Worm (Caenorhabditis elegans) whole organism, L1 larva: ENCODE measurements around the gene srh-71.

Experiments used
- C16A3.4 ChIP-seq: fragments of 150-350 bp; optimal IDR thresholded peaks from 2 replicates; lab custom pipeline; 2014; ENCODE audit warnings: missing biosample characterization, missing genetic modification characterization
- ama-1 ChIP-seq: fragments of 150-350 bp; optimal IDR thresholded peaks from 2 replicates; lab custom pipeline; 2014
- ceh-63 ChIP-seq: fragments of 200-800 bp; sonication (Bioruptor generic); optimal IDR thresholded peaks from 2 replicates; lab custom pipeline; 2018; ENCODE audit warnings: mild to moderate bottlenecking, missing genetic modification characterization, missing compliant biosample characterization
- ceh-90 ChIP-seq: sonication (generic microtip); optimal IDR thresholded peaks from 2 replicates; lab custom pipeline; 2016; ENCODE audit warnings: missing genetic modification characterization, missing compliant biosample characterization
- ces-1 ChIP-seq: fragments of 150-350 bp; optimal IDR thresholded peaks from 2 replicates; lab custom pipeline; 2014; ENCODE audit warnings: missing biosample characterization, missing genetic modification reagents, missing genetic modification characterization
- efl-1 ChIP-seq, 4 experiments: fragments of 150-350 bp; optimal IDR thresholded peaks in 3 of 4; peaks in 1 of 4; 1 replicate in 1 of 4; 2 replicates in 3 of 4; lab custom pipeline; 2014; ENCODE audit warnings: missing biosample characterization in 2 of 4, missing genetic modification characterization in 2 of 4, missing genetic modification reagents in 2 of 4
- elt-3 ChIP-seq, 6 experiments: fragments of 150-350 bp in 1 of 6; sonication (generic microtip); optimal IDR thresholded peaks; 2 replicates each; lab custom pipeline; 2017 to 2018; ENCODE audit warnings: missing biosample characterization in 6 of 6, missing genetic modification characterization in 6 of 6, inconsistent platforms in 1 of 6
- ets-5 ChIP-seq: fragments of 200-800 bp; sonication (Bioruptor generic); IDR thresholded peaks from 2 replicates; pipeline ENCODE4 v1.3.6; 2022; ENCODE audit warnings: missing genetic modification characterization, missing compliant biosample characterization
- fkh-4 ChIP-seq: sonication (generic microtip); optimal IDR thresholded peaks from 2 replicates; lab custom pipeline; 2016; ENCODE audit warnings: missing compliant biosample characterization, missing genetic modification characterization, borderline replicate concordance
- hlh-17 ChIP-seq: fragments of 200-800 bp; sonication (Bioruptor generic); optimal IDR thresholded peaks from 2 replicates; lab custom pipeline; 2018; ENCODE audit warnings: missing genetic modification characterization, mild to moderate bottlenecking, missing compliant biosample characterization, moderate library complexity, borderline replicate concordance
- hlh-4 ChIP-seq: sonication (generic microtip); optimal IDR thresholded peaks from 2 replicates; lab custom pipeline; 2016; ENCODE audit warnings: mild to moderate bottlenecking, missing genetic modification characterization, missing compliant biosample characterization
- irx-1 ChIP-seq: sonication (generic microtip); optimal IDR thresholded peaks from 2 replicates; lab custom pipeline; 2016; ENCODE audit warnings: missing genetic modification characterization, missing compliant biosample characterization
- isw-1 ChIP-seq: fragments of 200-800 bp; sonication (Bioruptor generic); IDR thresholded peaks from 2 replicates; pipeline ENCODE4 v1.3.6; 2022; ENCODE audit warnings: missing genetic modification characterization, missing compliant biosample characterization
- lin-13 ChIP-seq: fragments of 150-350 bp; optimal IDR thresholded peaks from 2 replicates; lab custom pipeline; 2014; ENCODE audit warnings: missing biosample characterization, missing genetic modification reagents, missing genetic modification characterization
- lsy-2 ChIP-seq, 2 experiments: fragments of 150-350 bp; optimal IDR thresholded peaks; 2 replicates each; lab custom pipeline; 2014; ENCODE audit warnings: missing biosample characterization in 2 of 2, missing genetic modification characterization in 2 of 2
- mab-9 ChIP-seq: fragments of 200-800 bp; sonication (Bioruptor generic); IDR thresholded peaks from 2 replicates; pipeline ENCODE4 v1.3.6; 2022; ENCODE audit warnings: missing genetic modification reagents, missing genetic modification characterization, missing compliant biosample characterization
- mdl-1 ChIP-seq, 2 experiments: fragments of 150-350 bp; optimal IDR thresholded peaks; 2 replicates each; lab custom pipeline; 2014 to 2017; ENCODE audit warnings: missing biosample characterization in 2 of 2, missing genetic modification characterization in 2 of 2, inconsistent platforms in 1 of 2
- mep-1 ChIP-seq: fragments of 150-350 bp; optimal IDR thresholded peaks from 2 replicates; lab custom pipeline; 2014; ENCODE audit warnings: missing biosample characterization, missing genetic modification characterization
- nhr-237 ChIP-seq: fragments of 150-350 bp; optimal IDR thresholded peaks from 2 replicates; lab custom pipeline; 2014; ENCODE audit warnings: missing biosample characterization, missing genetic modification characterization
- nhr-28 ChIP-seq: fragments of 150-350 bp; optimal IDR thresholded peaks from 2 replicates; lab custom pipeline; 2014; ENCODE audit warnings: missing biosample characterization, missing genetic modification characterization
- nhr-84 ChIP-seq: sonication (generic microtip); optimal IDR thresholded peaks from 2 replicates; lab custom pipeline; 2017; ENCODE audit warnings: missing biosample characterization, missing genetic modification characterization
- pag-3 ChIP-seq: sonication (generic microtip); optimal IDR thresholded peaks from 2 replicates; lab custom pipeline; 2017; ENCODE audit warnings: missing genetic modification characterization, mild to moderate bottlenecking, missing compliant biosample characterization, antibody characterized with exemption, borderline replicate concordance; ENCODE audit not compliant: insufficient read depth
- pqm-1 ChIP-seq: sonication (generic microtip); optimal IDR thresholded peaks from 3 replicates; lab custom pipeline; 2017; ENCODE audit warnings: missing biosample characterization, missing genetic modification characterization
- rnt-1 ChIP-seq: sonication (generic microtip); optimal IDR thresholded peaks from 2 replicates; lab custom pipeline; 2016; ENCODE audit warnings: mild to moderate bottlenecking, missing genetic modification characterization, moderate library complexity, missing compliant biosample characterization
- skn-1 ChIP-seq: fragments of 150-350 bp; optimal IDR thresholded peaks from 2 replicates; lab custom pipeline; 2014; ENCODE audit warnings: missing biosample characterization, missing genetic modification characterization
- snu-23 ChIP-seq: sonication (generic microtip); optimal IDR thresholded peaks from 2 replicates; lab custom pipeline; 2016; ENCODE audit warnings: missing genetic modification characterization, missing compliant biosample characterization
- sup-37 ChIP-seq: fragments of 200-800 bp; sonication (Bioruptor generic); optimal IDR thresholded peaks from 2 replicates; lab custom pipeline; 2018; ENCODE audit warnings: mild to moderate bottlenecking, missing genetic modification characterization, missing compliant biosample characterization
- swsn-7 ChIP-seq: sonication (generic microtip); optimal IDR thresholded peaks from 2 replicates; lab custom pipeline; 2016; ENCODE audit warnings: missing genetic modification characterization, missing compliant biosample characterization
- tbx-2 ChIP-seq: sonication (generic microtip); optimal IDR thresholded peaks from 2 replicates; lab custom pipeline; 2016; ENCODE audit warnings: missing genetic modification characterization, missing compliant biosample characterization
- unc-62 ChIP-seq: fragments of 150-350 bp; optimal IDR thresholded peaks from 2 replicates; lab custom pipeline; 2014; ENCODE audit warnings: missing biosample characterization, missing genetic modification reagents, missing genetic modification characterization
- unc-86 ChIP-seq: sonication (generic microtip); optimal IDR thresholded peaks from 2 replicates; lab custom pipeline; 2016; ENCODE audit warnings: missing genetic modification characterization, missing compliant biosample characterization
- unc-98 ChIP-seq: fragments of 200-800 bp; sonication (Bioruptor generic); IDR thresholded peaks from 2 replicates; pipeline ENCODE4 v1.3.6; 2022; ENCODE audit warnings: missing genetic modification characterization, missing compliant biosample characterization
- zag-1 ChIP-seq: fragments of 150-350 bp; optimal IDR thresholded peaks from 2 replicates; lab custom pipeline; 2014; ENCODE audit warnings: missing biosample characterization, missing genetic modification characterization
- ztf-11 ChIP-seq, 2 experiments: sonication (generic microtip); optimal IDR thresholded peaks; 2 replicates each; lab custom pipeline; 2016 to 2017; ENCODE audit warnings: missing genetic modification characterization in 2 of 2, missing biosample characterization in 1 of 2, missing compliant biosample characterization in 1 of 2

The srh-71 gene

DNA sequence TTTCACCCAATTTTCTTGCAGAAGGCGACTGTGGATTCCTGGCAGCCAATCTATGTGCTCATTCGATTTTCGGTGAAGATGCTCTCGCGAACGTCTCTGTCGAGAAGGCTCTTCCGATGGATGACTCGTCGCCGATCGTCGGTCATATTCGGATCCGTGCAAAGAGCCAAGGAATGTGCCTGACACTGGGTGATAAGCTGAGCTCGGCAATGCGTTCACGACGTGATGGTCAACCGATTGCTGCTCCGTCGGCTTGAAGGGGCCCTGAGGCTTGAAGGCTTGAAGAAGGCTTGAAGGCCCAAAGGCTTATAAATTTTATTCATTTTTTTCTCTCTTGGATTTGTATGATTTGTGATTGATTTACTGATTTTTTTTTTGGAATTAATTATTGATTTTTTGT, 36.2 kb upstream of the srh-71 start:
- TF ChIP-seq efl-1 (optimal IDR thresholded peaks at IDR 0.05; lab: Kevin White, UChicago) (no peak), efl-1 (GFP tag; optimal IDR thresholded peaks at IDR 0.05 in 1 of 2; lab: Kevin White, UChicago) (peak in 1 of 2 experiments; percentile 27), ets-5 (GFP tag; lab: Robert Waterston, UW) (no peak), skn-1 (no peak), elt-3 (tag; optimal IDR thresholded peaks at IDR 0.05; lab: Kevin White, UChicago) (no peak)

DNA sequence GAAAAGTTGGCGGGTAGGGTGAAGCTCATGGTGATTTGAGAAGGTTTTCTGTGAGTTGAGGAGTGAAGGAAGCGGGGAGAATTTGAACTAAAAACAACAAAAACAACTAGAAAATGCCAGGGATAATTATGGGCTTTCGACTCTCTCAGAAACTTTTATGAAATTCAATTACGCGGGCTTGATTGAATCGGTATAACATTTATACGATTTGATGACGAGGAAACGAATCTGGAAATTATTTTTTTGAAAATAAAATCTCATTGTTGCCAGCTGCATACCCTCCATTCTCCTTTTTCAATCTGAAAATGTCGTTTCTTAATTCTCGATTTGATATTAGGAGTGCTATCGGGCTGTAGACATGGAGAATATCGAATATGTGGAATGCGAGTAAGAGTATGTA, 32.0 kb upstream of the srh-71 start, which contains the start of gene srg-21:
srg-21 (minus strand) TSS at position 101 of the 400 bp plus-strand sequence.
- TF ChIP-seq C16A3.4 (tag; lab: Kevin White, UChicago) (no peak), efl-1 (optimal IDR thresholded peaks at IDR 0.05; lab: Kevin White, UChicago) (no peak), efl-1 (GFP tag; optimal IDR thresholded peaks at IDR 0.05 in 1 of 2; lab: Kevin White, UChicago) (peak in 1 of 2 experiments; percentile 4)
- TF ChIP-seq, all 84 proteins: peak for 1

DNA sequence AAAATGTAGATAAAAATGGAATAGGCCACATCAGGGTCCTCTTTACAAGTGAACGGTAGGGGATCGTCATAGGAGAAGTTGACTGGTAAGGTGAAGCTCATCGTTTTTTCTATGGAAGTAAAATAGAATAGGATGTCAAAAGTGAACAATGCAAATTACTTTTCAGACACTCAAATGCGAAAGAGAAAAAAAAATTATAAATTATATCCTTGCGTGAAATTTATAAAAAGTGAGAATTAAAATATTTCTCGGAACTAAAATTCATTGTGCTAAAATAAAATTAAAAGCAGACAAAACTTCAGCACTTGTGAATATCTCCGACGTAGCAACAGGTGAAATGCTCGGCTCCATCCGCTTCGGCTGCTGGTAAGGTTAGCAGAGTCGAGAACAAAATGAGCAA, 30.0 kb upstream of the srh-71 start, which contains the start of gene srg-22:
srg-22 (minus strand) TSS at position 101 of the 400 bp plus-strand sequence.
- TF ChIP-seq nhr-237 (tag; lab: Kevin White, UChicago) (no peak), hlh-4 (tag; lab: Kevin White, UChicago) (peak; percentile 7), unc-98 (GFP tag; lab: Robert Waterston, UW) (no peak), fkh-4 (tag; lab: Kevin White, UChicago) (no peak)

DNA sequence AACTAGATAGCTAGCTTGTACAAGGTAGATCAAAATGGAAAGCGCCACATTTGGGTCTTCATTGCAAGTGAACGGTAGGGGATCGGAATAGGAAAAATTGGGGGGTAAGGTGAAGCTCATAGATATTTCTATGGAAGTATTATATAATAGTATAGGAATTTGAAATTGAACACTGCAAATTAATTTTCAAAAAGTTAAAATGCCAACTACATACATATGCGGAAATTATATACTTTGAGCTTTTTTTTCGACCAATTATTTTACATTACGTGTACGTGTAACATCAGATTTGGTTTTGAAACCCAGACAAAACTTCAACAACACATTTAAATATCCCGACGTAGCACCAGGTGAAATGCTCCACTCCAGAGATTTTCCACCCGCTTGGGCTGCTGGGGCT, 27.2 kb upstream of the srh-71 start, which contains the start of gene srg-23:
srg-23 (minus strand) TSS at position 101 of the 400 bp plus-strand sequence.
- TF ChIP-seq snu-23 (GFP tag; lab: Kevin White, UChicago) (no peak), unc-86 (tag; lab: Kevin White, UChicago) (no peak), sup-37 (GFP tag; lab: Kevin White, UChicago) (no peak), ceh-90 (tag; lab: Kevin White, UChicago) (no peak), isw-1 (GFP tag; lab: Robert Waterston, UW) (no peak), hlh-17 (GFP tag; lab: Kevin White, UChicago) (no peak), nhr-237 (tag; lab: Kevin White, UChicago) (no peak), skn-1 (no peak), pqm-1 (tag; lab: Kevin White, UChicago) (no peak), swsn-7 (tag; lab: Kevin White, UChicago) (no peak), nhr-84 (tag; lab: Kevin White, UChicago) (no peak), ama-1 (lab: Kevin White, UChicago) (no peak), efl-1 (optimal IDR thresholded peaks at IDR 0.05; lab: Kevin White, UChicago) (no peak), efl-1 (GFP tag; optimal IDR thresholded peaks at IDR 0.05 in 1 of 2; lab: Kevin White, UChicago) (no peak), ces-1 (GFP tag; lab: Kevin White, UChicago) (no peak), pag-3 (tag; lab: Kevin White, UChicago) (no peak)

DNA sequence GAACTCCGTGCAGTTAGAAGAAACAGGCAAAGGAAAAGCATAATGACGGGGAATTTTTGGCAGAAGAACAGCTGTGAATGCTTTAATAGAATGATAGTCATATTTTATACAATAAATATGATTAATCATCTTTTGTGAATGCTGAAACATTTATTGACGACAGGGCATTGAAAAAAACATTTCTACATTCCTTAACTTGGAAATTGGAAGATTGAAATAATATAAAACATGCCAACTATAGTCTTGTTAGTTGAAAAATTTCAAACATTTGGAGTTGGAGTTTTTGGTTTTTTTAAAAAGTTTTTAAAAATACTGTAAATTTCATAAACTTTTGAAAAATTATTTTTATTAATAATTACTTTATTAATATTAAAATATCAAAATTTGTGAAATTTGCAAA, 26.4 kb upstream of the srh-71 start, which contains the start of gene Y25C1A.14:
Y25C1A.14 (minus strand) TSS at position 101 of the 400 bp plus-strand sequence.
- TF ChIP-seq zag-1 (no peak), rnt-1 (no peak), elt-3 (tag; optimal IDR thresholded peaks at IDR 0.05; lab: Kevin White, UChicago) (no peak), lsy-2 (tag; optimal IDR thresholded peaks at IDR 0.05; lab: Kevin White, UChicago) (no peak), irx-1 (tag; lab: Kevin White, UChicago) (no peak), nhr-84 (tag; lab: Kevin White, UChicago) (no peak), snu-23 (GFP tag; lab: Kevin White, UChicago) (no peak), unc-62 (GFP tag; lab: Kevin White, UChicago) (no peak), ztf-11 (tag; optimal IDR thresholded peaks at IDR 0.05; lab: Kevin White, UChicago) (no peak), hlh-4 (tag; lab: Kevin White, UChicago) (no peak), mep-1 (tag; lab: Kevin White, UChicago) (no peak), lin-13 (GFP tag; lab: Kevin White, UChicago) (no peak), mdl-1 (tag; optimal IDR thresholded peaks at IDR 0.05; lab: Kevin White, UChicago) (no peak), nhr-28 (tag; lab: Kevin White, UChicago) (no peak), pag-3 (tag; lab: Kevin White, UChicago) (no peak), mab-9 (GFP tag; lab: Robert Waterston, UW) (no peak), swsn-7 (tag; lab: Kevin White, UChicago) (no peak), ceh-63 (GFP tag; lab: Kevin White, UChicago) (no peak), tbx-2 (tag; lab: Kevin White, UChicago) (no peak)
- TF ChIP-seq, all 84 proteins: peak for 0
